Worm (Caenorhabditis elegans) whole organism, L4 larva: Measurements from ENCODE around the gene pde-12.

ENCODE experiments used
- D1046.2 ChIP-seq: fragments of 200-800 bp; sonication (Bioruptor generic); IDR thresholded peaks from 2 replicates; pipeline ENCODE4 v1.3.6; 2022; ENCODE audit warnings: missing genetic modification characterization, missing compliant biosample characterization
- F10B5.3 ChIP-seq: sonication (generic microtip); optimal IDR thresholded peaks from 2 replicates; lab custom pipeline; 2016; ENCODE audit warnings: mild to moderate bottlenecking, missing genetic modification characterization, missing compliant biosample characterization
- F26F4.8 ChIP-seq: fragments of 200-800 bp; sonication (Bioruptor generic); conservative IDR thresholded peaks from 2 replicates; pipeline ENCODE4 v1.3.6; 2022; ENCODE audit warnings: missing genetic modification characterization, missing compliant biosample characterization
- F44E2.7 ChIP-seq: fragments of 200-800 bp; sonication (Bioruptor generic); IDR thresholded peaks from 2 replicates; pipeline ENCODE4 v2.1.2; 2022; ENCODE audit warnings: missing genetic modification characterization, missing compliant biosample characterization
- R02D3.7 ChIP-seq: fragments of 150-350 bp; sonication (generic microtip); optimal IDR thresholded peaks from 3 replicates; lab custom pipeline; 2014; ENCODE audit warnings: missing biosample characterization, missing genetic modification characterization
- T20F7.1 ChIP-seq: fragments of 200-800 bp; sonication (Bioruptor generic); optimal IDR thresholded peaks from 2 replicates; lab custom pipeline; 2018; ENCODE audit warnings: mild to moderate bottlenecking, missing genetic modification characterization, missing compliant biosample characterization
- T26A8.4 ChIP-seq: fragments of 200-800 bp; sonication (Bioruptor generic); IDR thresholded peaks from 2 replicates; pipeline ENCODE4 v1.3.6; 2022; ENCODE audit warnings: missing genetic modification characterization, missing compliant biosample characterization
- Y75B8A.6 ChIP-seq: fragments of 200-800 bp; sonication (Bioruptor generic); IDR thresholded peaks from 2 replicates; pipeline ENCODE4 v1.3.6; 2022; ENCODE audit warnings: missing genetic modification reagents, missing genetic modification characterization, missing compliant biosample characterization
- ZK337.2 ChIP-seq: fragments of 200-800 bp; sonication (Bioruptor generic); IDR thresholded peaks from 2 replicates; pipeline ENCODE4 v1.3.6; 2022; ENCODE audit warnings: missing genetic modification reagents, missing genetic modification characterization, missing compliant biosample characterization
- ZK546.5 ChIP-seq, 2 experiments: sonication (generic microtip); optimal IDR thresholded peaks; 2 replicates each; lab custom pipeline; 2017; ENCODE audit warnings: missing biosample characterization in 2 of 2, missing genetic modification characterization in 2 of 2
- aha-1 ChIP-seq: fragments of 150-350 bp; peaks from one replicate; lab custom pipeline; 2014; ENCODE audit warnings: missing biosample characterization, missing genetic modification characterization
- attf-4 ChIP-seq: sonication (generic microtip); optimal IDR thresholded peaks from 3 replicates; lab custom pipeline; 2017; ENCODE audit warnings: missing biosample characterization, missing genetic modification characterization
- ceh-32 ChIP-seq: sonication (generic microtip); optimal IDR thresholded peaks from 2 replicates; lab custom pipeline; 2016; ENCODE audit warnings: mild to moderate bottlenecking, missing genetic modification characterization, missing compliant biosample characterization; ENCODE audit not compliant: poor library complexity
- ceh-44 ChIP-seq: fragments of 200-800 bp; sonication (Bioruptor generic); IDR thresholded peaks from 2 replicates; pipeline ENCODE4 v1.3.6; 2022; ENCODE audit warnings: missing genetic modification reagents, missing genetic modification characterization, missing compliant biosample characterization
- ceh-82 ChIP-seq: sonication (generic microtip); optimal IDR thresholded peaks from 2 replicates; lab custom pipeline; 2017; ENCODE audit warnings: missing biosample characterization, missing genetic modification characterization
- ces-1 ChIP-seq: fragments of 150-350 bp; sonication (generic microtip); optimal IDR thresholded peaks from 4 replicates; lab custom pipeline; 2014; ENCODE audit warnings: missing biosample characterization, missing genetic modification reagents, missing genetic modification characterization
- cey-2 ChIP-seq: sonication (generic microtip); optimal IDR thresholded peaks from 3 replicates; lab custom pipeline; 2017; ENCODE audit warnings: missing genetic modification characterization, mild to moderate bottlenecking, missing compliant biosample characterization, antibody characterized with exemption, borderline replicate concordance; ENCODE audit not compliant: insufficient read depth
- daf-12 ChIP-seq: fragments of 150-350 bp; optimal IDR thresholded peaks from 2 replicates; lab custom pipeline; 2014; ENCODE audit warnings: missing biosample characterization, missing genetic modification reagents, missing genetic modification characterization
- daf-8 ChIP-seq: fragments of 200-800 bp; sonication (Bioruptor generic); IDR thresholded peaks from 2 replicates; pipeline ENCODE4 v1.3.6; 2022; ENCODE audit warnings: missing genetic modification characterization, missing compliant biosample characterization
- dmd-9 ChIP-seq: fragments of 200-800 bp; sonication (Bioruptor generic); IDR thresholded peaks from 2 replicates; pipeline ENCODE4 v1.3.6; 2022; ENCODE audit warnings: missing genetic modification reagents, missing genetic modification characterization, missing compliant biosample characterization
- duxl-1 ChIP-seq: sonication (generic microtip); optimal IDR thresholded peaks from 2 replicates; lab custom pipeline; 2016; ENCODE audit warnings: mild to moderate bottlenecking, missing genetic modification characterization, moderate library complexity, missing compliant biosample characterization; ENCODE audit not compliant: poor library complexity
- egl-27 ChIP-seq: sonication (generic microtip); optimal IDR thresholded peaks from 3 replicates; lab custom pipeline; 2017; ENCODE audit warnings: missing biosample characterization, missing genetic modification reagents, missing genetic modification characterization
- egl-43 ChIP-seq: fragments of 200-800 bp; sonication (Bioruptor generic); IDR thresholded peaks from 2 replicates; pipeline ENCODE4 v1.3.6; 2022; ENCODE audit warnings: missing genetic modification reagents, missing genetic modification characterization, missing compliant biosample characterization
- fkh-10 ChIP-seq: fragments of 150-350 bp; optimal IDR thresholded peaks from 2 replicates; lab custom pipeline; 2014; ENCODE audit warnings: missing biosample characterization, missing genetic modification reagents, missing genetic modification characterization
- gei-8 ChIP-seq: fragments of 200-800 bp; sonication (Bioruptor generic); optimal IDR thresholded peaks from 2 replicates; lab custom pipeline; 2018; ENCODE audit warnings: mild to moderate bottlenecking, missing genetic modification characterization, missing compliant biosample characterization
- hif-1 ChIP-seq, 2 experiments: sonication (generic microtip); optimal IDR thresholded peaks; 2 replicates each; lab custom pipeline; 2016 to 2017; ENCODE audit warnings: missing compliant biosample characterization in 2 of 2, missing genetic modification characterization in 2 of 2, missing genetic modification reagents in 2 of 2, missing genotype in 2 of 2, mild to moderate bottlenecking in 1 of 2
- hlh-11 ChIP-seq: fragments of 200-800 bp; sonication (Bioruptor generic); optimal IDR thresholded peaks from 2 replicates; lab custom pipeline; 2018; ENCODE audit warnings: mild to moderate bottlenecking, missing genetic modification characterization, missing compliant biosample characterization
- jun-1 ChIP-seq: fragments of 150-350 bp; optimal IDR thresholded peaks from 2 replicates; lab custom pipeline; 2014; ENCODE audit warnings: missing biosample characterization, missing genetic modification reagents, missing genetic modification characterization
- lsy-2 ChIP-seq, 2 experiments: fragments of 150-350 bp in 1 of 2; sonication (generic microtip) in 1 of 2; optimal IDR thresholded peaks; 2 replicates each; lab custom pipeline; 2014 to 2017; ENCODE audit warnings: missing biosample characterization in 2 of 2, missing genetic modification characterization in 2 of 2
- madf-5 ChIP-seq, 2 experiments: fragments of 200-800 bp; sonication (Bioruptor generic); IDR thresholded peaks; 2 replicates each; pipeline ENCODE4 v1.3.6; 2022; ENCODE audit warnings: missing compliant biosample characterization in 2 of 2, missing genetic modification characterization in 2 of 2
- mes-2 ChIP-seq: sonication (generic microtip); optimal IDR thresholded peaks from 2 replicates; lab custom pipeline; 2016; ENCODE audit warnings: missing genotype, mild to moderate bottlenecking, missing genetic modification characterization, missing compliant biosample characterization; ENCODE audit not compliant: poor library complexity, severe bottlenecking
- mxl-2 ChIP-seq: fragments of 200-800 bp; sonication (Bioruptor generic); conservative IDR thresholded peaks from 2 replicates; pipeline ENCODE4 v1.3.6; 2022; ENCODE audit warnings: missing genetic modification reagents, missing genetic modification characterization, missing compliant biosample characterization
- nhr-10 ChIP-seq: fragments of 150-350 bp; optimal IDR thresholded peaks from 2 replicates; lab custom pipeline; 2014; ENCODE audit warnings: missing biosample characterization, missing genetic modification characterization
- nhr-11 ChIP-seq: fragments of 150-350 bp; optimal IDR thresholded peaks from 2 replicates; lab custom pipeline; 2014; ENCODE audit warnings: missing biosample characterization, missing genetic modification characterization
- nhr-111 ChIP-seq: fragments of 200-800 bp; sonication (Bioruptor generic); optimal IDR thresholded peaks from 2 replicates; lab custom pipeline; 2018; ENCODE audit warnings: mild to moderate bottlenecking, missing genetic modification characterization, missing compliant biosample characterization
- nhr-237 ChIP-seq: sonication (generic microtip); optimal IDR thresholded peaks from 2 replicates; lab custom pipeline; 2017; ENCODE audit warnings: missing biosample characterization, missing genetic modification characterization
- nhr-42 ChIP-seq: fragments of 200-800 bp; sonication (Bioruptor generic); IDR thresholded peaks from 2 replicates; pipeline ENCODE4 v1.3.6; 2022; ENCODE audit warnings: missing genetic modification characterization, missing compliant biosample characterization
- nhr-48 ChIP-seq: sonication (generic microtip); optimal IDR thresholded peaks from 2 replicates; lab custom pipeline; 2016; ENCODE audit warnings: mild to moderate bottlenecking, missing genetic modification characterization, missing compliant biosample characterization
- nhr-6 ChIP-seq: fragments of 150-350 bp; optimal IDR thresholded peaks from 2 replicates; lab custom pipeline; 2014; ENCODE audit warnings: missing biosample characterization, missing genetic modification characterization
- nhr-76 ChIP-seq: fragments of 150-350 bp; optimal IDR thresholded peaks from 2 replicates; lab custom pipeline; 2014; ENCODE audit warnings: missing biosample characterization, missing genetic modification characterization
- pha-4 ChIP-seq, 2 experiments: fragments of 150-350 bp in 1 of 2; fragments of 200-800 bp in 1 of 2; sonication (Bioruptor generic) in 1 of 2; IDR thresholded peaks in 1 of 2; optimal IDR thresholded peaks in 1 of 2; 2 replicates each; pipeline versions ENCODE4 v1.3.6 to Lab custom; 2014 to 2022; ENCODE audit warnings: missing genetic modification characterization in 2 of 2, missing genetic modification reagents in 2 of 2, missing biosample characterization in 1 of 2, missing compliant biosample characterization in 1 of 2
- rbr-2 ChIP-seq: sonication (generic microtip); optimal IDR thresholded peaks from 2 replicates; lab custom pipeline; 2016; ENCODE audit warnings: missing genotype, missing genetic modification characterization, missing compliant biosample characterization
- skn-1 ChIP-seq: fragments of 150-350 bp; optimal IDR thresholded peaks from 2 replicates; lab custom pipeline; 2014; ENCODE audit warnings: missing biosample characterization, missing genetic modification characterization
- spr-3 ChIP-seq: fragments of 200-800 bp; sonication (Bioruptor generic); optimal IDR thresholded peaks from 2 replicates; lab custom pipeline; 2018; ENCODE audit warnings: mild to moderate bottlenecking, missing genetic modification characterization, missing compliant biosample characterization
- unc-130 ChIP-seq: sonication (generic microtip); optimal IDR thresholded peaks from 2 replicates; lab custom pipeline; 2016; ENCODE audit warnings: missing genetic modification reagents, missing genetic modification characterization, missing compliant biosample characterization
- unc-39 ChIP-seq: sonication (generic microtip); optimal IDR thresholded peaks from 2 replicates; lab custom pipeline; 2017; ENCODE audit warnings: missing biosample characterization, missing genetic modification characterization
- unc-62 ChIP-seq, 3 experiments: fragments of 150-350 bp in 1 of 3; sonication (generic microtip); optimal IDR thresholded peaks in 2 of 3; peaks in 1 of 3; 1 replicate in 1 of 3; 2 replicates in 2 of 3; lab custom pipeline; 2014 to 2017; ENCODE audit warnings: missing biosample characterization in 3 of 3, missing genetic modification characterization in 3 of 3, missing genetic modification reagents in 3 of 3, missing genotype in 1 of 3
- vab-7 ChIP-seq: fragments of 200-800 bp; sonication (Bioruptor generic); IDR thresholded peaks from 2 replicates; pipeline ENCODE4 v1.3.6; 2022; ENCODE audit warnings: missing genetic modification reagents, missing genetic modification characterization, missing compliant biosample characterization
- zag-1 ChIP-seq: fragments of 150-350 bp; optimal IDR thresholded peaks from 2 replicates; lab custom pipeline; 2014; ENCODE audit warnings: missing biosample characterization, missing genetic modification characterization
- zfp-2 ChIP-seq: sonication (generic microtip); optimal IDR thresholded peaks from 2 replicates; lab custom pipeline; 2016; ENCODE audit warnings: mild to moderate bottlenecking, missing genetic modification characterization, missing compliant biosample characterization
- ztf-11 ChIP-seq: fragments of 150-350 bp; optimal IDR thresholded peaks from 2 replicates; lab custom pipeline; 2014; ENCODE audit warnings: missing biosample characterization, missing genetic modification characterization

The pde-12 gene

DNA sequence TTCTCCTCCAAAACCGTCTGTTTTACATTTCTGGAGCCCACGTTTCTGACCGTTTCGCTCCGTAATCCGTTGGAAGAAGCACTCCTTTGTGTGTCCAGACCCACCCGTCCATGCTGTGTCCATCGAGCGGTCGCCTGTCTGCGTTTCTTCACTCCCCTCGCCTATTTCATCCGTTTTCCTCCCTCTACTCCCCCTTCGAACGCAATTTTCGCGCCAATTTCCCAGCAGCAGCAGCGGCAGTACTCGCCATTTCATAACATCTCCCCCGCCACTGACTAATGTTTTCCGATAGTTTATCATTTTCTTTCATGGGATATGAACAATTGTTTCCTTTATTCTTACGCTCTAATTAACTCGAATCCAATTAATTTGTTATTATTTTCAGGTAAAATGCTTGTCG, 36.9 kb downstream of the pde-12 start (continued):
- no peak for TF ChIP-seq dmd-9 (GFP tag; lab: Robert Waterston, UW)
- no peak for TF ChIP-seq gei-8 (GFP tag; lab: Kevin White, UChicago)
- TF ChIP-seq egl-27 (tag; lab: Kevin White, UChicago), result no peak
- 0 out of 2 replicates have a peak, but pooled peaks have one; percentile 7 for TF ChIP-seq egl-43 (GFP tag; lab: Robert Waterston, UW)
- no peak for TF ChIP-seq nhr-48 (tag; lab: Kevin White, UChicago)
- peak; percentile 34 for TF ChIP-seq rbr-2 (tag; lab: Kevin White, UChicago)
- TF ChIP-seq ceh-32 (tag; lab: Kevin White, UChicago), result no peak
- TF ChIP-seq attf-4, result no peak
- TF ChIP-seq nhr-6 (tag; lab: Kevin White, UChicago), result no peak
- TF ChIP-seq nhr-237 (tag; lab: Kevin White, UChicago), result no peak
- no peak for TF ChIP-seq Y75B8A.6
- TF ChIP-seq D1046.2, result 0 out of 2 replicates have a peak, but pooled peaks have one; percentile 25
- TF ChIP-seq vab-7 (GFP tag; lab: Robert Waterston, UW), result no peak
- TF ChIP-seq duxl-1, result no peak
- TF ChIP-seq aha-1 (tag; lab: Kevin White, UChicago), result peak; percentile 95
- TF ChIP-seq R02D3.7, result no peak
- no peak for TF ChIP-seq unc-39 (tag; lab: Kevin White, UChicago)
- TF ChIP-seq cey-2 (tag; lab: Kevin White, UChicago), result no peak
- TF ChIP-seq madf-5 (GFP tag; IDR thresholded peaks at IDR 0.05; lab: Robert Waterston, UW), result no peak
- no peak for TF ChIP-seq ZK337.2 (GFP tag; lab: Robert Waterston, UW)
- TF ChIP-seq nhr-111 (GFP tag; lab: Kevin White, UChicago), result no peak
- no peak for TF ChIP-seq ceh-82
- no peak for TF ChIP-seq mxl-2
- TF ChIP-seq pha-4 (GFP tag; IDR thresholded peaks at IDR 0.05; lab: Robert Waterston, UW), result no peak; the same call in 1 of the 2 replicates
- no peak for TF ChIP-seq pha-4 (tag; optimal IDR thresholded peaks at IDR 0.05; lab: Kevin White, UChicago)
- no peak for TF ChIP-seq nhr-76 (tag; lab: Kevin White, UChicago)
- no peak for TF ChIP-seq zag-1 (tag; lab: Kevin White, UChicago)
- no peak for TF ChIP-seq unc-62 (GFP tag; optimal IDR thresholded peaks at IDR 0.05 in 1 of 2; lab: Kevin White, UChicago)
- no peak for TF ChIP-seq unc-62 (tag; optimal IDR thresholded peaks at IDR 0.05; lab: Kevin White, UChicago)
- no peak for TF ChIP-seq ZK546.5 (tag; optimal IDR thresholded peaks at IDR 0.05; lab: Kevin White, UChicago)
- peak in 1 of 2 experiments; percentile 20 for TF ChIP-seq hif-1 (tag; optimal IDR thresholded peaks at IDR 0.05; lab: Kevin White, UChicago)
- no peak for TF ChIP-seq unc-130 (GFP tag; lab: Kevin White, UChicago)
- no peak for TF ChIP-seq T20F7.1 (GFP tag; lab: Kevin White, UChicago)
- TF ChIP-seq hlh-11 (tag; lab: Kevin White, UChicago), result peak; percentile 55
- TF ChIP-seq fkh-10, result no peak
- TF ChIP-seq lsy-2 (tag; optimal IDR thresholded peaks at IDR 0.05; lab: Kevin White, UChicago), result no peak
- no peak for TF ChIP-seq nhr-42
- TF ChIP-seq F10B5.3 (tag; lab: Kevin White, UChicago), result no peak
- TF ChIP-seq ztf-11 (tag; lab: Kevin White, UChicago), result no peak
- no peak for TF ChIP-seq ceh-44 (GFP tag; lab: Robert Waterston, UW)
- TF ChIP-seq T26A8.4 (GFP tag; lab: Robert Waterston, UW), result no peak
- no peak for TF ChIP-seq jun-1
- TF ChIP-seq nhr-10, result no peak
- peak; percentile 36 for TF ChIP-seq mes-2 (tag; lab: Kevin White, UChicago)
- no peak for TF ChIP-seq spr-3 (GFP tag; lab: Kevin White, UChicago)
- no peak for TF ChIP-seq ces-1 (GFP tag; lab: Kevin White, UChicago)
- TF ChIP-seq skn-1 (tag; lab: Kevin White, UChicago), result no peak
- TF ChIP-seq daf-8 (GFP tag; lab: Robert Waterston, UW), result no peak
- TF ChIP-seq F26F4.8 (GFP tag; lab: Robert Waterston, UW), result no peak
- peak; percentile 27 for TF ChIP-seq nhr-11
- TF ChIP-seq daf-12 (tag; lab: Kevin White, UChicago), result no peak
- no peak for TF ChIP-seq F44E2.7 (GFP tag; lab: Robert Waterston, UW)
- no peak for TF ChIP-seq zfp-2
